Worm (Caenorhabditis elegans) whole organism, early embryonic: ENCODE data around the gene fbxb-88.

Source experiments
- aly-1 ChIP-seq: sonication (generic microtip); optimal IDR thresholded peaks from 2 replicates; lab custom pipeline; 2016; ENCODE audit warnings: missing genetic modification characterization, missing compliant biosample characterization
- ama-1 ChIP-seq: fragments of 150-350 bp; optimal IDR thresholded peaks from 2 replicates; lab custom pipeline; 2014
- flt-1 ChIP-seq: fragments of 200-800 bp; sonication (Bioruptor generic); IDR thresholded peaks from 2 replicates; pipeline ENCODE4 v1.3.6; 2022; ENCODE audit warnings: missing genetic modification characterization, missing compliant biosample characterization
- pes-1 ChIP-seq: fragments of 200-800 bp; sonication (Bioruptor generic); IDR thresholded peaks from 2 replicates; pipeline ENCODE4 v1.3.6; 2022; ENCODE audit warnings: missing genetic modification reagents, missing genetic modification characterization, missing compliant biosample characterization
- tbx-11 ChIP-seq: fragments of 200-800 bp; sonication (Bioruptor generic); IDR thresholded peaks from 2 replicates; pipeline ENCODE4 v1.3.6; 2022; ENCODE audit warnings: missing genetic modification characterization, missing compliant biosample characterization
- tra-4 ChIP-seq: sonication (generic microtip); optimal IDR thresholded peaks from 2 replicates; lab custom pipeline; 2017; ENCODE audit warnings: missing genetic modification characterization, missing compliant biosample characterization

- TF ChIP-seq flt-1 (no peak), tbx-11 (GFP tag; lab: Robert Waterston, UW) (no peak), ama-1 (lab: Kevin White, UChicago) (no peak), pes-1 (GFP tag; lab: Robert Waterston, UW) (no peak), aly-1 (tag; lab: Kevin White, UChicago) (no peak), tra-4 (no peak)
These were observed 5.9 kb downstream of the fbxb-88 start, which contains the start of gene lact-5 for ce11 chrII:4821739-4822138.
